Fruit fly (Drosophila melanogaster): ENCODE results near the gene mRpL23.
A peak's percentile ranks its signal among the peaks of the same experiment; 100 is the strongest.

The mRpL23 gene

DNA sequence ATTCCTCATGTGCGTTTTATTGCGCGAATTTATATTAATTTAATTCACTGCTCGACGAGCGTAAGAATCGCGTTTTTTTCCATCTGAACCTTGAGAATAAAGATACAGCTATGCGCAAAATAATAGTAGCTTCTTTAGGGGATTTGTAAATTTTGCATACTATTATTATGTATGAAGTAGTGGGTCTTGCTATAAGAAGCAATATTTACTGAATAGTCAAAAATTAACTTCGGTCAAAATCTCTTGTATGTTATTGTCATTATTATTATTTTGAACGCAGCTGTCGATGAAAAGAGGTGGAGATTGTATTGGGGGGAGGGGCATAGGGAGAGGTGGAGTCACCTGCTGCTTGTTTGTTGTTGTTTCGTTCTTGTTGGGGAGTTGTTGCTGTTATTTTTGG is 45.3 kb upstream of the mRpL23 start (continued):
- TF ChIP-seq GATAe (GFP tag; conservative IDR thresholded peaks at IDR 0.05), result 0 out of 2 replicates have a peak, but pooled peaks have one; percentile 27
- peak; percentile 87 for TF ChIP-seq dmrt99B (tag; optimal IDR thresholded peaks at IDR 0.05)
- TF ChIP-seq fd96Cb (tag; optimal IDR thresholded peaks at IDR 0.05), result peak; percentile 91
- TF ChIP-seq tna (GFP tag; IDR thresholded peaks at IDR 0.05; ENCODE audit: partially characterized antibody), result no peak
- peak; percentile 52 for TF ChIP-seq gsb-n (tag; optimal IDR thresholded peaks at IDR 0.05)
- peak; percentile 75 for TF ChIP-seq CG13624 (GFP tag; optimal IDR thresholded peaks at IDR 0.05)
- peak; percentile 69 for TF ChIP-seq CG13296 (GFP tag; optimal IDR thresholded peaks at IDR 0.05)
- TF ChIP-seq gsb (GFP tag; IDR thresholded peaks at IDR 0.05), result peak; percentile 74
- no peak for TF ChIP-seq Doc3 (GFP tag; IDR thresholded peaks at IDR 0.05; ENCODE audit: partially characterized antibody)
- TF ChIP-seq CG13123 (GFP tag; optimal IDR thresholded peaks at IDR 0.05), result no peak
- peak; percentile 65 for TF ChIP-seq chn (GFP tag; optimal IDR thresholded peaks at IDR 0.05)
- TF ChIP-seq CG1647 (GFP tag; optimal IDR thresholded peaks at IDR 0.05), result peak; percentile 89
- peak; percentile 91 for TF ChIP-seq HLH3B (GFP tag; IDR thresholded peaks at IDR 0.05)
- TF ChIP-seq H15 (GFP tag; IDR thresholded peaks at IDR 0.05), result peak; percentile 86
- TF ChIP-seq B-H2 (GFP tag; optimal IDR thresholded peaks at IDR 0.05), result no peak
- no peak for TF ChIP-seq CG9876 (GFP tag; optimal IDR thresholded peaks at IDR 0.05)
- peak; percentile 24 for TF ChIP-seq Mad (GFP tag; optimal IDR thresholded peaks at IDR 0.05)
- peak; percentile 81 for TF ChIP-seq ftz-f1 (GFP tag; optimal IDR thresholded peaks at IDR 0.05)
- TF ChIP-seq D19B (GFP tag; optimal IDR thresholded peaks at IDR 0.05), result peak; percentile 66
- TF ChIP-seq CG10431 (GFP tag; optimal IDR thresholded peaks at IDR 0.05), result no peak
- TF ChIP-seq CG8089 (GFP tag; optimal IDR thresholded peaks at IDR 0.05), result peak; percentile 25
- peak; percentile 85 for TF ChIP-seq CG14710 (tag; optimal IDR thresholded peaks at IDR 0.05)
- TF ChIP-seq CG2199 (GFP tag; IDR thresholded peaks at IDR 0.05), result peak; percentile 83
- TF ChIP-seq usp (GFP tag; optimal IDR thresholded peaks at IDR 0.05), result no peak
- TF ChIP-seq gcm2 (GFP tag; optimal IDR thresholded peaks at IDR 0.05), result peak; percentile 60
- peak; percentile 4 for TF ChIP-seq gcm (GFP tag; optimal IDR thresholded peaks at IDR 0.05)
- TF ChIP-seq CG15696 (tag; optimal IDR thresholded peaks at IDR 0.05), result peak; percentile 31
- TF ChIP-seq CG11560 (tag; IDR thresholded peaks at IDR 0.05), result peak; percentile 68; the same call in 2 of the 3 replicates
- TF ChIP-seq gce (GFP tag; IDR thresholded peaks at IDR 0.05), result peak; percentile 32; the same call in 1 of the 3 replicates
- no peak for TF ChIP-seq CG15073 (GFP tag; optimal IDR thresholded peaks at IDR 0.05)
- TF ChIP-seq fu2 (GFP tag; optimal IDR thresholded peaks at IDR 0.05), result peak; percentile 43
- TF ChIP-seq CG8478 (optimal IDR thresholded peaks at IDR 0.05), result no peak
- peak; percentile 76 for TF ChIP-seq CG31224 (GFP tag; IDR thresholded peaks at IDR 0.05)
- no peak for TF ChIP-seq CG7963 (GFP tag; IDR thresholded peaks at IDR 0.05; ENCODE audit: partially characterized antibody)
- peak; percentile 90 for TF ChIP-seq CG12071 (GFP tag; optimal IDR thresholded peaks at IDR 0.05)
- TF ChIP-seq CG7271 (tag; optimal IDR thresholded peaks at IDR 0.05), result peak; percentile 42
- no peak for TF ChIP-seq twi (tag; optimal IDR thresholded peaks at IDR 0.05)
- TF ChIP-seq slou (GFP tag; optimal IDR thresholded peaks at IDR 0.05), result peak; percentile 20
- peak; percentile 68 for TF ChIP-seq CG1603 (tag; optimal IDR thresholded peaks at IDR 0.05)
- TF ChIP-seq lilli (GFP tag; optimal IDR thresholded peaks at IDR 0.05), result peak; percentile 72
- peak; percentile 85 for TF ChIP-seq nau (GFP tag; optimal IDR thresholded peaks at IDR 0.05)
- TF ChIP-seq lbe (GFP tag; optimal IDR thresholded peaks at IDR 0.05), result no peak
- peak; percentile 88 for TF ChIP-seq CG10147 (GFP tag; optimal IDR thresholded peaks at IDR 0.05)
- peak; percentile 78 for TF ChIP-seq CG1024 (GFP tag; IDR thresholded peaks at IDR 0.05)
- peak; percentile 85 for TF ChIP-seq Awh (GFP tag; IDR thresholded peaks at IDR 0.05)
- TF ChIP-seq Scr (GFP tag; IDR thresholded peaks at IDR 0.05; ENCODE audit: partially characterized antibody), result no peak
- no peak for TF ChIP-seq Trl (optimal IDR thresholded peaks at IDR 0.05)
- TF ChIP-seq Trl (GFP tag; optimal IDR thresholded peaks at IDR 0.05), result peak; percentile 75
- TF ChIP-seq CG7928 (GFP tag; optimal IDR thresholded peaks at IDR 0.05), result peak; percentile 52
- peak; percentile 63 for TF ChIP-seq CG12659 (GFP tag; optimal IDR thresholded peaks at IDR 0.05)
- peak; percentile 73 for TF ChIP-seq CG3726 (GFP tag; IDR thresholded peaks at IDR 0.05)
- TF ChIP-seq Dp (GFP tag; optimal IDR thresholded peaks at IDR 0.05), result no peak

All from whole organism, embryonic.